Worm (Caenorhabditis elegans) whole organism, midembryonic: ENCODE data around the gene unc-105.

Experiments
- cog-1 ChIP-seq: sonication (generic microtip); optimal IDR thresholded peaks from 2 replicates; lab custom pipeline; 2016; ENCODE audit warnings: missing genetic modification characterization, missing compliant biosample characterization
- flt-1 ChIP-seq: fragments of 200-800 bp; sonication (Bioruptor generic); IDR thresholded peaks from 2 replicates; pipeline ENCODE4 v1.3.6; 2022; ENCODE audit warnings: missing genetic modification characterization, missing compliant biosample characterization
- ztf-23 ChIP-seq: fragments of 200-800 bp; sonication (Bioruptor generic); IDR thresholded peaks from 2 replicates; pipeline ENCODE4 v1.3.6; 2022; ENCODE audit warnings: missing genetic modification reagents, missing genetic modification characterization, missing compliant biosample characterization

DNA sequence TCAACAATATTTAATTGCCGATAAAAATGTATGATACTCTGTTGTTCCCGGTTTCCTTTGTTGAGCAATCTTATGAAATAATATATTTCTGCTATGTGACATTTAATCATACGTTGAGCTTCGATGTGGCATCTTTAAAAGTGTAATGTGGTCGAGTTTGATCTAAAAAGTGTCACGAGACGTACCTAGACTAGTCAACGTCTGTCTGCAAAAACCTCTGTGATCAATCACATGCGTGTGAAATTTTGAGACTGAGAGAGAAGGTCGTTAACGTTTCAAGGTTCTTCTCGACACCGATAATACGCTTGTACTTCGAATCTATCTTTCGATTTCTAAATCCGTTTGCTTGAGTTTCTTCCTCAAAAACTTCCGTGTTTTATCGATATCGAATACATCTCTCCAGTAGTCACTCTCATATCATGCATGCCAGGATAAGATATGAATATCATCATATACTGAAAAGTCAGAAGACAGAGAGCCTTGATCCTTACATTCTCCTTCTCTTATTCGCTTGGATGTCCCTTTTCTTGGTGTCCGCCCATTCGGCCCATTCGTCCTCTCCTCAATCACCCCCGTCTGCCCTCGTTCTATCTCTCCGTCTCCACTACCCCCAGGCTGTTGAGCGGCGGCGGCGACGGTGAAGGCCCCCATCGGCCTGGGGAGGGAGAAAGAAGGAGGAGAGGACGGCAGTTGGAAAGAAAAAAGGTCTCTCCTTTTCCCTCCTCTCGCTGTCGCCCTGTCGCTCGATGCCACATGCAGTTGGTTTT is 12.2 kb downstream of the unc-105 start:
- peak; percentile 72 for TF ChIP-seq ztf-23 (GFP tag; lab: Robert Waterston, UW)
- TF ChIP-seq flt-1 (GFP tag; lab: Robert Waterston, UW), result 0 out of 2 replicates have a peak, but pooled peaks have one; percentile 33
- TF ChIP-seq cog-1 (tag; lab: Kevin White, UChicago), result no peak
